Fruit fly (Drosophila melanogaster): ENCODE results near the gene CG34124.
A peak's percentile ranks its signal among the peaks of the same experiment; 100 is the strongest.

Gene CG34124

dm6 chr2L:4915715-4916153 lies 42.5 kb upstream of the CG34124 start (continued):
- TF ChIP-seq Sox100B (GFP tag; optimal IDR thresholded peaks at IDR 0.05) (peak; percentile 40), chn (GFP tag; optimal IDR thresholded peaks at IDR 0.05) (no peak), CG30431 (GFP tag; optimal IDR thresholded peaks at IDR 0.05) (peak; percentile 11), E2f1 (GFP tag; IDR thresholded peaks at IDR 0.05) (no peak; the same call in 1 of the 2 replicates), CG7271 (tag; optimal IDR thresholded peaks at IDR 0.05) (no peak), repo (GFP tag; optimal IDR thresholded peaks at IDR 0.05) (no peak), H15 (GFP tag; IDR thresholded peaks at IDR 0.05) (0 out of 3 replicates have a peak, but pooled peaks have one; percentile 59), shn (GFP tag; optimal IDR thresholded peaks at IDR 0.05) (no peak), CG18599 (GFP tag; optimal IDR thresholded peaks at IDR 0.05) (peak; percentile 22), ro (GFP tag; IDR thresholded peaks at IDR 0.05) (no peak), Blimp-1 (GFP tag; optimal IDR thresholded peaks at IDR 0.05) (peak; percentile 55), phol (tag; optimal IDR thresholded peaks at IDR 0.05) (peak; percentile 61), cwo (GFP tag; optimal IDR thresholded peaks at IDR 0.05) (peak; percentile 1), dan (GFP tag; IDR thresholded peaks at IDR 0.05) (no peak), unpg (GFP tag; optimal IDR thresholded peaks at IDR 0.05) (peak; percentile 22), ato (GFP tag; IDR thresholded peaks at IDR 0.05; ENCODE audit: partially characterized antibody) (no peak), ash1 (GFP tag; optimal IDR thresholded peaks at IDR 0.05) (no peak), nau (GFP tag; optimal IDR thresholded peaks at IDR 0.05) (no peak), Jarid2 (GFP tag; optimal IDR thresholded peaks at IDR 0.05) (no peak), Ravus (GFP tag; IDR thresholded peaks at IDR 0.05) (no peak), zen2 (GFP tag; IDR thresholded peaks at IDR 0.05; ENCODE audit: partially characterized antibody) (no peak), Poxn (GFP tag; IDR thresholded peaks at IDR 0.05) (no peak), sr (GFP tag; IDR thresholded peaks at IDR 0.05) (no peak), Oaz (GFP tag; IDR thresholded peaks at IDR 0.05) (no peak)

DNA sequence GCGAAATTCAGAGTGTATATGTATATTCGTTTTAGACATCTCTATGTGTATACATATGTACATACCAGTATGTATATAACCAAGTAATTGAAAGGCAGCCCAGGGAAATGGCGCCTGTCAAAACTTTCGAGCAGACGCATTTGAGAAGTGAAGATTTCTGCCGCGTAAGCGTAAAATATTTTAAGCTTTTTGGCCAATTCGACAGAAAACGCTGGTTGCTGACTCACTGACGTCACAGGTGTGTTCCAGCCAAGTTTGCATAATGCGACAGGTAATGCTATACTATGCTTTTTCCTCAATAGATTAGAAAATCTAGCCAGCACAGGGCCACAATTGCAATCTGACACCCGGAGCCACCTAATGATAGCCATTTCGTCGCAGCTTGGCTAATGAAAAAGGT lies 41.5 kb upstream of the CG34124 start:
- TF ChIP-seq abd-A (tag; optimal IDR thresholded peaks at IDR 0.05) (no peak), odd (GFP tag; optimal IDR thresholded peaks at IDR 0.05) (no peak), CG17385 (GFP tag; optimal IDR thresholded peaks at IDR 0.05) (no peak), CG11398 (GFP tag; optimal IDR thresholded peaks at IDR 0.05) (no peak), CG2116 (GFP tag; optimal IDR thresholded peaks at IDR 0.05) (no peak), CG3163 (GFP tag; optimal IDR thresholded peaks at IDR 0.05) (no peak), CG13296 (GFP tag; optimal IDR thresholded peaks at IDR 0.05) (no peak), Ravus (GFP tag; IDR thresholded peaks at IDR 0.05) (no peak), dysf (GFP tag; IDR thresholded peaks at IDR 0.05) (no peak)

dm6 chr2L:4928340-4928739 lies 29.9 kb upstream of the CG34124 start:
- TF ChIP-seq CG15514 (GFP tag; optimal IDR thresholded peaks at IDR 0.05) (peak; percentile 45), CG32532 (GFP tag; IDR thresholded peaks at IDR 0.05) (peak; percentile 65; the same call in 1 of the 2 replicates), dati (GFP tag; IDR thresholded peaks at IDR 0.05) (no peak), Rfx (GFP tag; IDR thresholded peaks at IDR 0.05) (peak; percentile 42; the same call in 1 of the 2 replicates), Trl (optimal IDR thresholded peaks at IDR 0.05) (no peak), Trl (GFP tag; optimal IDR thresholded peaks at IDR 0.05) (no peak), caup (GFP tag; optimal IDR thresholded peaks at IDR 0.05; ENCODE audit: severe bottlenecking) (peak; percentile 31), CG14014 (GFP tag; IDR thresholded peaks at IDR 0.05) (peak; percentile 18; the same call in 1 of the 2 replicates), CG34376 (GFP tag; optimal IDR thresholded peaks at IDR 0.05) (peak; percentile 16), Atf6 (GFP tag; IDR thresholded peaks at IDR 0.05) (peak; percentile 54), Deaf1 (tag; optimal IDR thresholded peaks at IDR 0.05) (peak; percentile 91), CG3407 (GFP tag; optimal IDR thresholded peaks at IDR 0.05) (no peak), usp (GFP tag; optimal IDR thresholded peaks at IDR 0.05) (no peak), Meics (GFP tag; optimal IDR thresholded peaks at IDR 0.05) (peak; percentile 28), CG15601 (tag; optimal IDR thresholded peaks at IDR 0.05) (peak; percentile 98), CG18599 (GFP tag; optimal IDR thresholded peaks at IDR 0.05) (peak; percentile 73), Hmr (GFP tag; optimal IDR thresholded peaks at IDR 0.05) (peak; percentile 70), gce (GFP tag; IDR thresholded peaks at IDR 0.05) (no peak), Med (GFP tag) (peak; percentile 26)

Data from whole organism, embryonic.